Worm (Caenorhabditis elegans): ENCODE data around the gene F36G3.1.

DNA sequence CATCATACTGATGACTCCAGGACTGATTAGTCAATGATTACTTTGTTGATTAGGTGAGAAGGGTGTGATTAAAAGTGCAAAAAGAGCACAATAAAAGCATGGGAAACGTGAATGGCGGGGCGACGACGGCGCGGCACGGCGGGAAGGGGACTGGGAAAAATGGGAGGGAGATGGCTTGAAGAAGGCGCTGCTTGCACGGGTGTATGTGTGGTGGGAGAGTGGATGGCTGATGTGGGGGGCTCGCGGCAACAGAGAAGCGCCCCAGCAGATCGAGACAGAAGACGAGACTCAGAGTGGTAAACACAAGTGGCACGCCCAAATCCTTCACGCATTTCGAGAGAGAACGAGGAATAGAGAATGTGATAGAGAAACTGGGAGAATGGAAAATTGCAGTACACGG lies 51.3 kb downstream of the F36G3.1 start, which contains the start of gene F15G9.5:
- TF ChIP-seq nhr-11 (tag; optimal IDR thresholded peaks at IDR 0.05): no peak
- no peak for TF ChIP-seq pha-4 (GFP tag; IDR thresholded peaks at IDR 0.05)
- TF ChIP-seq pha-4 (tag; optimal IDR thresholded peaks at IDR 0.05): no peak
- TF ChIP-seq egl-27 (tag; optimal IDR thresholded peaks at IDR 0.05): no peak
- TF ChIP-seq zip-11 (GFP tag; IDR thresholded peaks at IDR 0.05): no peak
- TF ChIP-seq attf-4 (tag; optimal IDR thresholded peaks at IDR 0.05): no peak
- no peak for TF ChIP-seq aly-2 (tag; optimal IDR thresholded peaks at IDR 0.05)

Data from whole organism, L4 larva.